Worm (Caenorhabditis elegans): ENCODE data around the gene ddo-1.

The ddo-1 gene

ce11 chrV:17777127-17777526, at the start of gene ddo-1:
TSS of gene ddo-1 (minus strand) at chrV:17777227.
- no peak for TF ChIP-seq aha-1 (tag)
- no peak for TF ChIP-seq spr-3 (GFP tag; optimal IDR thresholded peaks at IDR 0.05)
- no peak for TF ChIP-seq nhr-102 (tag; optimal IDR thresholded peaks at IDR 0.05)
- TF ChIP-seq duxl-1 (tag; optimal IDR thresholded peaks at IDR 0.05; ENCODE audit: poor library complexity) = no peak
- no peak for TF ChIP-seq Y105C5A.15 (GFP tag; IDR thresholded peaks at IDR 0.05)
- TF ChIP-seq sdz-12 (GFP tag; optimal IDR thresholded peaks at IDR 0.05) = no peak
- no peak for TF ChIP-seq fkh-10 (GFP tag; optimal IDR thresholded peaks at IDR 0.05)
- no peak for TF ChIP-seq ama-1 (optimal IDR thresholded peaks at IDR 0.05)
- no peak for TF ChIP-seq snpc-1.2 (GFP tag; IDR thresholded peaks at IDR 0.05)
- no peak for TF ChIP-seq hif-1 (tag; optimal IDR thresholded peaks at IDR 0.05)
- TF ChIP-seq madf-9 (GFP tag; conservative IDR thresholded peaks at IDR 0.05) = no peak
- TF ChIP-seq zip-11 (GFP tag; IDR thresholded peaks at IDR 0.05) = no peak
- no peak for TF ChIP-seq F49E8.2 (tag; optimal IDR thresholded peaks at IDR 0.05; ENCODE audit: borderline replicate concordance)
- TF ChIP-seq madf-5 (GFP tag; IDR thresholded peaks at IDR 0.05) = no peak
- no peak for TF ChIP-seq lin-1 (GFP tag; IDR thresholded peaks at IDR 0.05)
- no peak for TF ChIP-seq dmd-8 (GFP tag; IDR thresholded peaks at IDR 0.05)
- TF ChIP-seq dpl-1 (GFP tag; optimal IDR thresholded peaks at IDR 0.05) = no peak
- no peak for TF ChIP-seq hlh-30 (tag; optimal IDR thresholded peaks at IDR 0.05; ENCODE audit: insufficient read depth)
- TF ChIP-seq lsy-2 (tag; optimal IDR thresholded peaks at IDR 0.05) = no peak

ce11 chrV:17826325-17826724, 49.3 kb upstream of the ddo-1 start:
- TF ChIP-seq aha-1 (tag) = peak; percentile 42

ce11 chrV:17824610-17825009, 47.6 kb upstream of the ddo-1 start, which contains the start of gene srh-301:
TSS of gene srh-301 (plus strand) at chrV:17824910.
- peak in 1 of 2 experiments; percentile 54 for TF ChIP-seq unc-62 (GFP tag; optimal IDR thresholded peaks at IDR 0.05 in 1 of 2)
- no peak for TF ChIP-seq unc-62 (tag; optimal IDR thresholded peaks at IDR 0.05)
- no peak for TF ChIP-seq spr-1 (tag; optimal IDR thresholded peaks at IDR 0.05)
- no peak for TF ChIP-seq F10B5.3 (tag; optimal IDR thresholded peaks at IDR 0.05)
- no peak for TF ChIP-seq vab-7 (GFP tag; IDR thresholded peaks at IDR 0.05)
- no peak for TF ChIP-seq hif-1 (tag; optimal IDR thresholded peaks at IDR 0.05)
- no peak for TF ChIP-seq mxl-3 (GFP tag; optimal IDR thresholded peaks at IDR 0.05)
- no peak for TF ChIP-seq gei-8 (GFP tag; optimal IDR thresholded peaks at IDR 0.05)

ce11 chrV:17821805-17822204, 44.8 kb upstream of the ddo-1 start, which contains the start of gene srh-300:
TSS of gene srh-300 (plus strand) at chrV:17822105.
- TF ChIP-seq aha-1 (tag) (peak; percentile 17), lir-3 (tag; optimal IDR thresholded peaks at IDR 0.05) (no peak), nhr-237 (tag; optimal IDR thresholded peaks at IDR 0.05) (no peak), nhr-111 (GFP tag; optimal IDR thresholded peaks at IDR 0.05) (no peak), skn-1 (tag; optimal IDR thresholded peaks at IDR 0.05) (no peak), unc-62 (GFP tag; optimal IDR thresholded peaks at IDR 0.05 in 1 of 2) (peak in 1 of 2 experiments; percentile 10), unc-62 (tag; optimal IDR thresholded peaks at IDR 0.05) (no peak)

ce11 chrV:17819704-17820103, 42.7 kb upstream of the ddo-1 start:
- peak; percentile 68; the same call in 1 of the 2 replicates for TF ChIP-seq egl-43 (GFP tag; IDR thresholded peaks at IDR 0.05)
- TF ChIP-seq set-16 (GFP tag; IDR thresholded peaks at IDR 0.05) = peak; percentile 73
- TF ChIP-seq F37D6.2 (tag; optimal IDR thresholded peaks at IDR 0.05) = no peak

ce11 chrV:17818567-17818966, 41.5 kb upstream of the ddo-1 start, which contains the start of gene srh-298:
TSS of gene srh-298 (plus strand) at chrV:17818867.
- no peak for TF ChIP-seq jun-1 (tag; optimal IDR thresholded peaks at IDR 0.05)
- no peak for TF ChIP-seq zfp-2 (tag; optimal IDR thresholded peaks at IDR 0.05)
- peak in 1 of 2 experiments; percentile 26 for TF ChIP-seq unc-62 (GFP tag; optimal IDR thresholded peaks at IDR 0.05 in 1 of 2)
- TF ChIP-seq unc-62 (tag; optimal IDR thresholded peaks at IDR 0.05) = no peak
- TF ChIP-seq F26F4.8 (GFP tag; conservative IDR thresholded peaks at IDR 0.05) = no peak
- no peak for TF ChIP-seq R02D3.7 (tag; optimal IDR thresholded peaks at IDR 0.05)
- no peak for TF ChIP-seq D1046.2 (GFP tag; IDR thresholded peaks at IDR 0.05)

All from whole organism, L4 larva.